Fruit fly (Drosophila melanogaster): ENCODE results near the gene CG33272.
A peak's percentile ranks its signal among the peaks of the same experiment; 100 is the strongest.

The CG33272 gene

dm6 chr3L:11534391-11535246, 24.2 kb upstream of the CG33272 start (continued):
- TF ChIP-seq crp (GFP tag; optimal IDR thresholded peaks at IDR 0.05) (peak in 1 of 2 experiments; percentile 80), CG6683 (GFP tag; optimal IDR thresholded peaks at IDR 0.05) (no peak), Atf6 (GFP tag; IDR thresholded peaks at IDR 0.05) (no peak), CG10267 (tag; optimal IDR thresholded peaks at IDR 0.05) (no peak), Drgx (GFP tag; IDR thresholded peaks at IDR 0.05) (peak; percentile 7; the same call in 1 of the 2 replicates), CG5180 (GFP tag; optimal IDR thresholded peaks at IDR 0.05) (no peak), CG8765 (GFP tag; IDR thresholded peaks at IDR 0.05) (no peak), Dfd (GFP tag; optimal IDR thresholded peaks at IDR 0.05) (no peak), pfk (GFP tag; optimal IDR thresholded peaks at IDR 0.05) (no peak), rib (GFP tag; IDR thresholded peaks at IDR 0.05) (peak; percentile 25; the same call in 1 of the 2 replicates), Jarid2 (GFP tag; optimal IDR thresholded peaks at IDR 0.05) (peak; percentile 68), CG17385 (GFP tag; optimal IDR thresholded peaks at IDR 0.05) (peak; percentile 33), Med (GFP tag) (peak; percentile 78), org-1 (GFP tag; optimal IDR thresholded peaks at IDR 0.05) (no peak), her (GFP tag; optimal IDR thresholded peaks at IDR 0.05) (no peak), CG13424 (tag; optimal IDR thresholded peaks at IDR 0.05) (peak; percentile 27), Nf-YC (tag; optimal IDR thresholded peaks at IDR 0.05) (no peak), CG1233 (GFP tag; optimal IDR thresholded peaks at IDR 0.05) (peak; percentile 2), Dek (tag; optimal IDR thresholded peaks at IDR 0.05) (peak; percentile 16), CG12155 (GFP tag; optimal IDR thresholded peaks at IDR 0.05) (no peak), hkb (optimal IDR thresholded peaks at IDR 0.05) (no peak), hkb (GFP tag; IDR thresholded peaks at IDR 0.05) (peak; percentile 10; the same call in 1 of the 2 replicates), Usf (GFP tag; optimal IDR thresholded peaks at IDR 0.05) (peak; percentile 29), Ptx1 (GFP tag; IDR thresholded peaks at IDR 0.05) (peak; percentile 31; the same call in 1 of the 2 replicates), lmd (GFP tag; IDR thresholded peaks at IDR 0.05) (peak; percentile 48; the same call in 1 of the 2 replicates), CG5953 (GFP tag; IDR thresholded peaks at IDR 0.05) (no peak), kah (GFP tag; optimal IDR thresholded peaks at IDR 0.05) (no peak), NFAT (GFP tag; IDR thresholded peaks at IDR 0.05) (no peak), Rfx (GFP tag; IDR thresholded peaks at IDR 0.05) (peak; percentile 51; the same call in 1 of the 2 replicates), CG11696 (GFP tag; IDR thresholded peaks at IDR 0.05) (no peak), zfh1 (GFP tag; IDR thresholded peaks at IDR 0.05) (0 out of 3 replicates have a peak, but pooled peaks have one; percentile 11), CG30431 (GFP tag; optimal IDR thresholded peaks at IDR 0.05) (no peak), CG10431 (GFP tag; optimal IDR thresholded peaks at IDR 0.05) (no peak), CG9817 (tag; optimal IDR thresholded peaks at IDR 0.05) (no peak), tup (GFP tag; optimal IDR thresholded peaks at IDR 0.05) (no peak), chn (GFP tag; optimal IDR thresholded peaks at IDR 0.05) (no peak), PHDP (tag; optimal IDR thresholded peaks at IDR 0.05) (peak; percentile 49), CG30403 (GFP tag; optimal IDR thresholded peaks at IDR 0.05) (peak; percentile 9), YL-1 (GFP tag; optimal IDR thresholded peaks at IDR 0.05) (no peak), CG7745 (tag; optimal IDR thresholded peaks at IDR 0.05) (no peak), MTF-1 (GFP tag; optimal IDR thresholded peaks at IDR 0.05; ENCODE audit: borderline replicate concordance) (peak; percentile 40), NfI (GFP tag; optimal IDR thresholded peaks at IDR 0.05) (peak; percentile 13), trh (GFP tag; optimal IDR thresholded peaks at IDR 0.05) (no peak), esg (GFP tag; conservative IDR thresholded peaks at IDR 0.05) (0 out of 2 replicates have a peak, but pooled peaks have one; percentile 13), CG10209 (GFP tag; optimal IDR thresholded peaks at IDR 0.05) (peak; percentile 12), CG42726 (GFP tag; IDR thresholded peaks at IDR 0.05; ENCODE audit: partially characterized antibody) (0 out of 2 replicates have a peak, but pooled peaks have one; percentile 23), nmo (GFP tag; optimal IDR thresholded peaks at IDR 0.05) (peak; percentile 17), CG1792 (GFP tag; optimal IDR thresholded peaks at IDR 0.05) (no peak)
